Fruit fly (Drosophila melanogaster) whole organism, prepupa: Measurements from ENCODE around the gene Osi21.

Source experiments
- CG10631 ChIP-seq: fragments of 200-800 bp; sonication (Bioruptor generic); optimal IDR thresholded peaks from 2 replicates; lab custom pipeline; 2016; ENCODE audit warnings: missing biosample characterization, missing genetic modification characterization
- CG10669 ChIP-seq: fragments of 200-800 bp; sonication (Bioruptor generic); optimal IDR thresholded peaks from 3 replicates; lab custom pipeline; 2018; ENCODE audit warnings: missing biosample characterization, mild to moderate bottlenecking, missing genetic modification characterization, moderate library complexity
- CG11294 ChIP-seq: fragments of 200-800 bp; sonication (Bioruptor generic); IDR thresholded peaks from 2 replicates; pipeline ENCODE4 v1.3.6; 2022; ENCODE audit warnings: missing biosample characterization, missing genetic modification characterization
- CG11762 ChIP-seq: fragments of 200-800 bp; sonication (Bioruptor generic); optimal IDR thresholded peaks from 3 replicates; lab custom pipeline; 2016; ENCODE audit warnings: missing biosample characterization, missing genetic modification characterization; ENCODE audit not compliant: insufficient read depth
- CG11902 ChIP-seq: fragments of 200-800 bp; sonication (Bioruptor generic); optimal IDR thresholded peaks from 3 replicates; lab custom pipeline; 2016; ENCODE audit warnings: missing biosample characterization, missing genetic modification characterization
- CG1621 ChIP-seq: fragments of 200-800 bp; sonication (Bioruptor generic); optimal IDR thresholded peaks from 3 replicates; lab custom pipeline; 2018; ENCODE audit warnings: missing biosample characterization, mild to moderate bottlenecking, missing genetic modification characterization
- CG16779 ChIP-seq: fragments of 200-800 bp; sonication (Bioruptor generic); optimal IDR thresholded peaks from 3 replicates; lab custom pipeline; 2017; ENCODE audit warnings: missing biosample characterization, mild to moderate bottlenecking, missing genetic modification characterization
- CG3032 ChIP-seq: fragments of 200-800 bp; optimal IDR thresholded peaks from 2 replicates; lab custom pipeline; 2019; ENCODE audit warnings: missing biosample characterization, mild to moderate bottlenecking, missing genetic modification characterization, moderate library complexity
- CG31627 ChIP-seq: fragments of 200-800 bp; sonication (Bioruptor generic); optimal IDR thresholded peaks from 3 replicates; lab custom pipeline; 2016; ENCODE audit warnings: missing biosample characterization, missing genetic modification characterization
- CG32006 ChIP-seq: fragments of 200-800 bp; sonication (Bioruptor generic); optimal IDR thresholded peaks from 3 replicates; lab custom pipeline; 2017; ENCODE audit warnings: missing biosample characterization, mild to moderate bottlenecking, missing genetic modification characterization
- CG34406 ChIP-seq: fragments of 200-800 bp; sonication (Bioruptor generic); optimal IDR thresholded peaks from 3 replicates; lab custom pipeline; 2016; ENCODE audit warnings: missing biosample characterization, missing genetic modification characterization
- CG3919 ChIP-seq: fragments of 200-800 bp; sonication (Bioruptor generic); optimal IDR thresholded peaks from 3 replicates; lab custom pipeline; 2016; ENCODE audit warnings: missing biosample characterization, missing genetic modification characterization
- CG4318 ChIP-seq: fragments of 200-800 bp; sonication (Bioruptor generic); optimal IDR thresholded peaks from 3 replicates; lab custom pipeline; 2017; ENCODE audit warnings: missing biosample characterization, mild to moderate bottlenecking, missing genetic modification characterization
- CG6163 ChIP-seq: fragments of 200-800 bp; sonication (Bioruptor generic); IDR thresholded peaks from 3 replicates; pipeline ENCODE4 v1.3.6; 2022; ENCODE audit warnings: missing biosample characterization, missing genetic modification characterization
- CG6276 ChIP-seq: fragments of 200-800 bp; sonication (Bioruptor generic); optimal IDR thresholded peaks from 2 replicates; lab custom pipeline; 2017; ENCODE audit warnings: missing biosample characterization, mild to moderate bottlenecking, missing genetic modification characterization
- CG6792 ChIP-seq: fragments of 200-800 bp; sonication (Bioruptor generic); optimal IDR thresholded peaks from 3 replicates; lab custom pipeline; 2016; ENCODE audit warnings: missing biosample characterization, missing genetic modification characterization
- CG7368 ChIP-seq: fragments of 200-800 bp; sonication (Bioruptor generic); optimal IDR thresholded peaks from 3 replicates; lab custom pipeline; 2016; ENCODE audit warnings: missing biosample characterization, missing genetic modification characterization
- CG8119 ChIP-seq: fragments of 200-800 bp; sonication (Bioruptor generic); IDR thresholded peaks from 3 replicates; pipeline ENCODE4 v1.3.6; 2022; ENCODE audit warnings: missing biosample characterization, missing genetic modification characterization
- CG8632 ChIP-seq: fragments of 200-800 bp; sonication (Bioruptor generic); optimal IDR thresholded peaks from 3 replicates; lab custom pipeline; 2016; ENCODE audit warnings: missing biosample characterization, missing genetic modification characterization
- CG9139 ChIP-seq: fragments of 200-800 bp; sonication (Bioruptor generic); optimal IDR thresholded peaks from 3 replicates; lab custom pipeline; 2017; ENCODE audit warnings: missing biosample characterization, mild to moderate bottlenecking, missing genetic modification characterization
- Eip93F ChIP-seq: fragments of 200-800 bp; sonication (Bioruptor generic); optimal IDR thresholded peaks from 2 replicates; lab custom pipeline; 2016; ENCODE audit warnings: missing biosample characterization, mild to moderate bottlenecking, missing genetic modification characterization
- Ets21C ChIP-seq: fragments of 200-800 bp; sonication (Bioruptor generic); optimal IDR thresholded peaks from 3 replicates; lab custom pipeline; 2016; ENCODE audit warnings: missing biosample characterization, missing genetic modification characterization
- Ets96B ChIP-seq: fragments of 200-800 bp; optimal IDR thresholded peaks from 2 replicates; lab custom pipeline; 2019; ENCODE audit warnings: missing biosample characterization, mild to moderate bottlenecking, missing genetic modification characterization, moderate library complexity
- Gug ChIP-seq: fragments of 200-800 bp; sonication (Bioruptor generic); IDR thresholded peaks from 2 replicates; pipeline ENCODE4 v1.3.6; 2022; ENCODE audit warnings: missing biosample characterization, missing genetic modification characterization
- Hr38 ChIP-seq: sonication (Bioruptor generic); optimal IDR thresholded peaks from 2 replicates; lab custom pipeline; 2016; ENCODE audit warnings: missing biosample characterization, missing genetic modification characterization
- Hr39 ChIP-seq: fragments of 200-800 bp; sonication (Bioruptor generic); optimal IDR thresholded peaks from 2 replicates; lab custom pipeline; 2016; ENCODE audit warnings: missing biosample characterization, missing genetic modification characterization
- Hr4 ChIP-seq: fragments of 200-800 bp; sonication (Bioruptor generic); optimal IDR thresholded peaks from 3 replicates; lab custom pipeline; 2016; ENCODE audit warnings: missing biosample characterization, missing genetic modification characterization
- Lpt ChIP-seq: fragments of 200-800 bp; sonication (Bioruptor generic); optimal IDR thresholded peaks from 3 replicates; lab custom pipeline; 2016; ENCODE audit warnings: missing biosample characterization, missing genetic modification characterization
- Met ChIP-seq: fragments of 200-800 bp; sonication (Bioruptor generic); optimal IDR thresholded peaks from 3 replicates; lab custom pipeline; 2016; ENCODE audit warnings: missing biosample characterization, missing genetic modification characterization
- OdsH ChIP-seq: fragments of 200-800 bp; sonication (Bioruptor generic); optimal IDR thresholded peaks from 3 replicates; lab custom pipeline; 2016; ENCODE audit warnings: missing biosample characterization, missing genetic modification characterization
- Smox ChIP-seq: fragments of 200-800 bp; sonication (Bioruptor generic); optimal IDR thresholded peaks from 3 replicates; lab custom pipeline; 2016; ENCODE audit warnings: missing biosample characterization, missing genetic modification characterization
- Sox102F ChIP-seq: fragments of 200-800 bp; sonication (Bioruptor generic); optimal IDR thresholded peaks from 2 replicates; lab custom pipeline; 2016; ENCODE audit warnings: missing biosample characterization, mild to moderate bottlenecking, missing genetic modification characterization
- achi ChIP-seq: fragments of 200-800 bp; sonication (Bioruptor generic); optimal IDR thresholded peaks from 3 replicates; lab custom pipeline; 2016; ENCODE audit warnings: missing biosample characterization, missing genetic modification characterization
- acj6 ChIP-seq: fragments of 200-800 bp; sonication (Bioruptor generic); optimal IDR thresholded peaks from 3 replicates; lab custom pipeline; 2016; ENCODE audit warnings: missing biosample characterization, missing genetic modification characterization
- dac ChIP-seq: fragments of 200-800 bp; sonication (Bioruptor generic); optimal IDR thresholded peaks from 2 replicates; lab custom pipeline; 2017; ENCODE audit warnings: missing biosample characterization, mild to moderate bottlenecking, missing genetic modification characterization
- dsx ChIP-seq: fragments of 200-800 bp; optimal IDR thresholded peaks from 3 replicates; lab custom pipeline; 2019; ENCODE audit warnings: missing biosample characterization, mild to moderate bottlenecking, missing genetic modification characterization, moderate library complexity; ENCODE audit not compliant: poor library complexity, severe bottlenecking
- eg ChIP-seq: fragments of 200-800 bp; sonication (Bioruptor generic); IDR thresholded peaks from 3 replicates; pipeline ENCODE4 v1.3.6; 2022; ENCODE audit warnings: missing biosample characterization, missing genetic modification characterization
- esn ChIP-seq: fragments of 200-800 bp; sonication (Bioruptor generic); optimal IDR thresholded peaks from 2 replicates; lab custom pipeline; 2016; ENCODE audit warnings: missing biosample characterization, mild to moderate bottlenecking, missing genetic modification characterization, moderate library complexity
- fd59A ChIP-seq: fragments of 200-800 bp; sonication (Bioruptor generic); optimal IDR thresholded peaks from 2 replicates; lab custom pipeline; 2017; ENCODE audit warnings: missing biosample characterization, mild to moderate bottlenecking, missing genetic modification characterization, missing genetic modification reagents
- fd85E ChIP-seq: fragments of 200-800 bp; sonication (Bioruptor generic); optimal IDR thresholded peaks from 3 replicates; lab custom pipeline; 2016; ENCODE audit warnings: missing biosample characterization, missing genetic modification characterization
- fkh ChIP-seq: fragments of 200-800 bp; sonication (Bioruptor generic); optimal IDR thresholded peaks from 3 replicates; lab custom pipeline; 2017; ENCODE audit warnings: missing biosample characterization, mild to moderate bottlenecking, missing genetic modification characterization, moderate library complexity
- lz ChIP-seq: fragments of 200-800 bp; sonication (Bioruptor generic); optimal IDR thresholded peaks from 3 replicates; lab custom pipeline; 2016; ENCODE audit warnings: missing biosample characterization, missing genetic modification characterization
- net ChIP-seq: fragments of 200-800 bp; sonication (Bioruptor generic); optimal IDR thresholded peaks from 3 replicates; lab custom pipeline; 2016; ENCODE audit warnings: missing biosample characterization, missing genetic modification characterization
- spab ChIP-seq: fragments of 200-800 bp; sonication (Bioruptor generic); optimal IDR thresholded peaks from 2 replicates; lab custom pipeline; 2017; ENCODE audit warnings: missing biosample characterization, mild to moderate bottlenecking, missing genetic modification characterization, missing genetic modification reagents
- ss ChIP-seq, 2 experiments: fragments of 200-800 bp; sonication (Bioruptor generic); optimal IDR thresholded peaks; 2 replicates in 1 of 2; 3 replicates in 1 of 2; lab custom pipeline; 2017 to 2018; ENCODE audit warnings: mild to moderate bottlenecking in 2 of 2, missing biosample characterization in 2 of 2, missing genetic modification characterization in 2 of 2, moderate library complexity in 1 of 2
- svp ChIP-seq: fragments of 200-800 bp; sonication (Bioruptor generic); peaks from one replicate; lab custom pipeline; 2016; ENCODE audit warnings: missing biosample characterization, missing genetic modification characterization
- topi ChIP-seq: fragments of 200-800 bp; sonication (Bioruptor generic); optimal IDR thresholded peaks from 3 replicates; lab custom pipeline; 2016; ENCODE audit warnings: missing biosample characterization, missing genetic modification characterization
- vri ChIP-seq: fragments of 200-800 bp; sonication (Bioruptor generic); optimal IDR thresholded peaks from 3 replicates; lab custom pipeline; 2016; ENCODE audit warnings: missing biosample characterization, mild to moderate bottlenecking, missing genetic modification characterization

The Osi21 gene

dm6 chr2L:11326373-11326772 lies 40.9 kb upstream of the Osi21 start (continued):
- no peak for TF ChIP-seq CG4318 (GFP tag; lab: Kevin White, UChicago)
- no peak for TF ChIP-seq Gug
- peak; percentile 59 for TF ChIP-seq Met (GFP tag; lab: Kevin White, UChicago)
- no peak for TF ChIP-seq esn
- no peak for TF ChIP-seq CG1621 (tag; lab: Kevin White, UChicago)
- TF ChIP-seq eg = no peak
- TF ChIP-seq fkh = no peak
- TF ChIP-seq Eip93F (GFP tag; lab: Kevin White, UChicago) = no peak
- no peak for TF ChIP-seq CG10631 (GFP tag; lab: Kevin White, UChicago)
- no peak for TF ChIP-seq fd85E (GFP tag; lab: Kevin White, UChicago)
- no peak for TF ChIP-seq Smox (GFP tag; lab: Kevin White, UChicago)

dm6 chr2L:11323917-11324316 lies 38.4 kb upstream of the Osi21 start:
- TF ChIP-seq net = peak; percentile 95
- TF ChIP-seq CG4318 (GFP tag; lab: Kevin White, UChicago) = peak; percentile 86
- peak; percentile 93 for TF ChIP-seq CG31627 (GFP tag; lab: Kevin White, UChicago)
- TF ChIP-seq fkh = no peak
- TF ChIP-seq fd59A = peak; percentile 94
- TF ChIP-seq fd85E (GFP tag; lab: Kevin White, UChicago) = peak; percentile 71
- TF ChIP-seq vri = peak; percentile 92
- peak; percentile 92 for TF ChIP-seq CG6276 (GFP tag; lab: Kevin White, UChicago)
- peak; percentile 91 for TF ChIP-seq CG8632 (GFP tag; lab: Kevin White, UChicago)
- peak; percentile 57 for TF ChIP-seq Eip93F (GFP tag; lab: Kevin White, UChicago)
- peak; percentile 87 for TF ChIP-seq CG16779
- TF ChIP-seq Hr39 = peak; percentile 94
- peak; percentile 93 for TF ChIP-seq achi (GFP tag; lab: Kevin White, UChicago)
- peak; percentile 93 for TF ChIP-seq Sox102F (GFP tag; lab: Kevin White, UChicago)
- TF ChIP-seq acj6 (GFP tag; lab: Kevin White, UChicago) = peak; percentile 95
- TF ChIP-seq CG1621 (tag; lab: Kevin White, UChicago) = peak; percentile 96
- peak; percentile 94 for TF ChIP-seq esn
- peak; percentile 95 for TF ChIP-seq svp (GFP tag; lab: Kevin White, UChicago)
- peak; percentile 82 for TF ChIP-seq Ets21C (GFP tag; lab: Kevin White, UChicago)
- TF ChIP-seq Lpt (GFP tag; lab: Kevin White, UChicago) = peak; percentile 93
- peak; percentile 94 for TF ChIP-seq CG32006
- TF ChIP-seq OdsH (GFP tag; lab: Kevin White, UChicago) = peak; percentile 92
- TF ChIP-seq CG8119 (GFP tag; lab: Robert Waterston, UW) = peak; percentile 96
- peak; percentile 96 for TF ChIP-seq CG10631 (GFP tag; lab: Kevin White, UChicago)
- peak; percentile 96 for TF ChIP-seq eg
- TF ChIP-seq CG10669 (GFP tag; lab: Kevin White, UChicago) = peak; percentile 92
- peak; percentile 93 for TF ChIP-seq dsx
- TF ChIP-seq spab (GFP tag; lab: Kevin White, UChicago) = peak; percentile 93
- TF ChIP-seq Smox (GFP tag; lab: Kevin White, UChicago) = peak; percentile 89
- peak; percentile 85 for TF ChIP-seq dac
- TF ChIP-seq CG9139 (GFP tag; lab: Kevin White, UChicago) = peak; percentile 94
- TF ChIP-seq Hr38 (GFP tag; lab: Kevin White, UChicago) = peak; percentile 24
- peak; percentile 91 for TF ChIP-seq CG11762 (GFP tag; lab: Kevin White, UChicago)
- TF ChIP-seq Met (GFP tag; lab: Kevin White, UChicago) = peak; percentile 91
- peak; percentile 97 for TF ChIP-seq CG3919 (GFP tag; lab: Kevin White, UChicago)
- TF ChIP-seq CG6792 (GFP tag; lab: Kevin White, UChicago) = peak; percentile 93
- TF ChIP-seq CG11294 (GFP tag; lab: Robert Waterston, UW) = peak; percentile 89
- TF ChIP-seq ss (GFP tag; optimal IDR thresholded peaks at IDR 0.05; lab: Kevin White, UChicago) = peak; percentile 90 to 94
- peak; percentile 95 for TF ChIP-seq Hr4 (GFP tag; lab: Kevin White, UChicago)
- TF ChIP-seq CG11902 (GFP tag; lab: Kevin White, UChicago) = peak; percentile 86
- peak; percentile 92 for TF ChIP-seq topi
- TF ChIP-seq CG6163 (GFP tag; lab: Robert Waterston, UW) = peak; percentile 98
- peak; percentile 91 for TF ChIP-seq CG34406
- TF ChIP-seq lz (GFP tag; lab: Kevin White, UChicago) = peak; percentile 92
- TF ChIP-seq Ets96B (tag; lab: Kevin White, UChicago) = peak; percentile 95
- peak; percentile 94 for TF ChIP-seq CG3032 (tag; lab: Kevin White, UChicago)
- TF ChIP-seq CG7368 (GFP tag; lab: Kevin White, UChicago) = peak; percentile 88
